Fruit fly (Drosophila melanogaster) whole organism, embryonic: ENCODE results near the gene ea.
A peak's percentile ranks its signal among the peaks of the same experiment; 100 is the strongest.

ENCODE experiments used
- ATbp ChIP-seq: fragments of 200-800 bp; sonication (Bioruptor generic); optimal IDR thresholded peaks from 2 replicates; lab custom pipeline; 2017; ENCODE audit warnings: missing biosample characterization, mild to moderate bottlenecking, missing genetic modification characterization, missing genetic modification reagents
- BEAF-32 ChIP-seq: fragments of 200-800 bp; sonication (Bioruptor generic); optimal IDR thresholded peaks from 3 replicates; lab custom pipeline; 2017; ENCODE audit warnings: missing biosample characterization, missing genetic modification characterization, mild to moderate bottlenecking, moderate library complexity, missing genetic modification reagents
- Bteb2 ChIP-seq: fragments of 200-800 bp; sonication (Bioruptor generic); optimal IDR thresholded peaks from 2 replicates; lab custom pipeline; 2016; ENCODE audit warnings: missing biosample characterization, missing genetic modification characterization
- CG11695 ChIP-seq: fragments of 200-800 bp; sonication (Bioruptor generic); IDR thresholded peaks from 3 replicates; pipeline ENCODE4 v1.3.6; 2022; ENCODE audit warnings: missing biosample characterization, missing genetic modification characterization
- CG14710 ChIP-seq: fragments of 200-800 bp; sonication (Bioruptor generic); optimal IDR thresholded peaks from 3 replicates; lab custom pipeline; 2019; ENCODE audit warnings: missing biosample characterization, mild to moderate bottlenecking, missing genetic modification characterization, moderate library complexity
- CG15269 ChIP-seq: fragments of 200-800 bp; sonication (Bioruptor generic); optimal IDR thresholded peaks from 2 replicates; lab custom pipeline; 2018; ENCODE audit warnings: missing biosample characterization, mild to moderate bottlenecking, missing genetic modification characterization, moderate library complexity
- CG15696 ChIP-seq: fragments of 200-800 bp; sonication (Bioruptor generic); optimal IDR thresholded peaks from 2 replicates; lab custom pipeline; 2019; ENCODE audit warnings: missing biosample characterization, mild to moderate bottlenecking, missing genetic modification characterization, moderate library complexity
- CG17361 ChIP-seq: fragments of 200-800 bp; sonication (Bioruptor generic); IDR thresholded peaks from 3 replicates; pipeline ENCODE4 v1.3.6; 2022; ENCODE audit warnings: missing biosample characterization, missing genetic modification characterization
- CG17612 ChIP-seq: fragments of 200-800 bp; sonication (Bioruptor generic); IDR thresholded peaks from 2 replicates; pipeline ENCODE4 v1.3.6; 2022; ENCODE audit warnings: missing biosample characterization, missing genetic modification characterization
- CG17912 ChIP-seq: fragments of 200-800 bp; sonication (Bioruptor generic); optimal IDR thresholded peaks from 2 replicates; lab custom pipeline; 2018; ENCODE audit warnings: missing biosample characterization, mild to moderate bottlenecking, missing genetic modification characterization
- CG2712 ChIP-seq: fragments of 200-800 bp; optimal IDR thresholded peaks from 3 replicates; lab custom pipeline; 2019; ENCODE audit warnings: missing biosample characterization, mild to moderate bottlenecking, missing genetic modification characterization, moderate library complexity
- CG33557 ChIP-seq: fragments of 200-800 bp; sonication (Bioruptor generic); optimal IDR thresholded peaks from 2 replicates; lab custom pipeline; 2019; ENCODE audit warnings: missing biosample characterization, mild to moderate bottlenecking, missing genetic modification characterization, moderate library complexity
- CG6254 ChIP-seq: fragments of 200-800 bp; sonication (Bioruptor generic); optimal IDR thresholded peaks from 3 replicates; lab custom pipeline; 2017; ENCODE audit warnings: mild to moderate bottlenecking, missing biosample characterization, missing genetic modification reagents, missing genetic modification characterization
- CG6854 ChIP-seq: fragments of 200-800 bp; sonication (Bioruptor generic); optimal IDR thresholded peaks from 3 replicates; lab custom pipeline; 2017; ENCODE audit warnings: missing biosample characterization, mild to moderate bottlenecking, missing genetic modification characterization
- CG7271 ChIP-seq: fragments of 200-800 bp; sonication (Bioruptor generic); optimal IDR thresholded peaks from 2 replicates; lab custom pipeline; 2018; ENCODE audit warnings: missing biosample characterization, mild to moderate bottlenecking, missing genetic modification characterization, moderate library complexity
- CG7839 ChIP-seq: fragments of 200-800 bp; sonication (Bioruptor generic); optimal IDR thresholded peaks from 3 replicates; lab custom pipeline; 2018; ENCODE audit warnings: missing biosample characterization, mild to moderate bottlenecking, missing genetic modification characterization, moderate library complexity
- CG7963 ChIP-seq: fragments of 200-800 bp; sonication (Bioruptor generic); IDR thresholded peaks from 3 replicates; pipeline ENCODE4 v1.3.6; 2022; ENCODE audit warnings: missing biosample characterization, missing genetic modification characterization; ENCODE audit not compliant: partially characterized antibody
- CG8478 ChIP-seq: fragments of >200 bp; optimal IDR thresholded peaks from 2 replicates; lab custom pipeline; 2018
- CG9932 ChIP-seq: fragments of 200-800 bp; sonication (Bioruptor generic); IDR thresholded peaks from 2 replicates; pipeline ENCODE4 v1.3.6; 2022; ENCODE audit warnings: missing biosample characterization, missing genetic modification characterization
- Dip2 ChIP-seq: fragments of 200-800 bp; sonication (Bioruptor generic); IDR thresholded peaks from 2 replicates; pipeline ENCODE4 v1.3.6; 2022; ENCODE audit warnings: missing biosample characterization, missing genetic modification characterization
- Drgx ChIP-seq: fragments of 200-800 bp; sonication (Bioruptor generic); IDR thresholded peaks from 2 replicates; pipeline ENCODE4 v1.3.6; 2022; ENCODE audit warnings: missing biosample characterization, missing genetic modification characterization
- Ets65A ChIP-seq: fragments of 200-800 bp; sonication (Bioruptor generic); peaks from one replicate; lab custom pipeline; 2016; ENCODE audit warnings: missing biosample characterization, missing genetic modification characterization
- Fer3 ChIP-seq: fragments of 200-800 bp; sonication (Bioruptor generic); optimal IDR thresholded peaks from 2 replicates; lab custom pipeline; 2018; ENCODE audit warnings: missing biosample characterization, mild to moderate bottlenecking, missing genetic modification characterization, moderate library complexity
- HLH3B ChIP-seq: fragments of 200-800 bp; sonication (Bioruptor generic); IDR thresholded peaks from 2 replicates; pipeline ENCODE4 v1.3.6; 2022; ENCODE audit warnings: missing biosample characterization, missing genetic modification characterization
- Hr3 ChIP-seq: fragments of 200-800 bp; sonication (Bioruptor generic); optimal IDR thresholded peaks from 3 replicates; lab custom pipeline; 2016; ENCODE audit warnings: missing biosample characterization, missing genetic modification characterization
- Hr78 ChIP-seq, 2 experiments: fragments of 200-800 bp in 1 of 2; fragments of >200 bp in 1 of 2; sonication (Bioruptor generic) in 1 of 2; optimal IDR thresholded peaks; 2 replicates each; lab custom pipeline; 2017 to 2019; ENCODE audit warnings: missing biosample characterization in 2 of 2, missing genetic modification characterization in 2 of 2, mild to moderate bottlenecking in 1 of 2, moderate library complexity in 1 of 2
- Med ChIP-seq: fragments of 200-800 bp; sonication (Bioruptor generic); peaks from one replicate; lab custom pipeline; 2016; ENCODE audit warnings: missing biosample characterization, missing genetic modification characterization, mild to moderate bottlenecking, inconsistent platforms, moderate library complexity
- NK7.1 ChIP-seq: fragments of 200-800 bp; sonication (Bioruptor generic); optimal IDR thresholded peaks from 3 replicates; lab custom pipeline; 2016; ENCODE audit warnings: missing biosample characterization, missing genetic modification characterization
- Vsx1 ChIP-seq: fragments of 200-800 bp; sonication (Bioruptor generic); optimal IDR thresholded peaks from 2 replicates; lab custom pipeline; 2017; ENCODE audit warnings: missing biosample characterization, mild to moderate bottlenecking, missing genetic modification characterization, missing genetic modification reagents
- Xrp1 ChIP-seq: fragments of 200-800 bp; sonication (Bioruptor generic); IDR thresholded peaks from 2 replicates; pipeline ENCODE4 v1.3.6; 2022; ENCODE audit warnings: missing biosample characterization, missing genetic modification characterization
- aop ChIP-seq: fragments of 200-800 bp; sonication (Bioruptor generic); IDR thresholded peaks from 2 replicates; pipeline ENCODE4 v1.3.6; 2022; ENCODE audit warnings: missing biosample characterization, missing genetic modification characterization
- az2 ChIP-seq: fragments of 200-800 bp; sonication (Bioruptor generic); optimal IDR thresholded peaks from 3 replicates; lab custom pipeline; 2016; ENCODE audit warnings: missing biosample characterization, missing genetic modification characterization
- chif ChIP-seq, 2 experiments: fragments of 200-800 bp; sonication (Bioruptor generic); optimal IDR thresholded peaks; 3 replicates each; lab custom pipeline; 2016; ENCODE audit warnings: missing biosample characterization in 2 of 2, missing genetic modification characterization in 2 of 2
- croc ChIP-seq: fragments of 200-800 bp; sonication (Bioruptor generic); conservative IDR thresholded peaks from 3 replicates; pipeline ENCODE4 v1.3.6; 2022; ENCODE audit warnings: missing biosample characterization, missing genetic modification characterization
- dati ChIP-seq: fragments of 200-800 bp; sonication (Bioruptor generic); IDR thresholded peaks from 2 replicates; pipeline ENCODE4 v1.3.6; 2022; ENCODE audit warnings: missing biosample characterization, missing genetic modification characterization
- dimm ChIP-seq: fragments of 200-800 bp; sonication (Bioruptor generic); IDR thresholded peaks from 2 replicates; pipeline ENCODE4 v1.3.6; 2022; ENCODE audit warnings: missing biosample characterization, missing genetic modification characterization
- hbn ChIP-seq: fragments of 200-800 bp; sonication (Bioruptor generic); IDR thresholded peaks from 2 replicates; pipeline ENCODE4 v1.3.6; 2022; ENCODE audit warnings: missing biosample characterization, missing genetic modification characterization; ENCODE audit not compliant: partially characterized antibody
- kni ChIP-seq: fragments of 200-800 bp; sonication (Bioruptor generic); optimal IDR thresholded peaks from 3 replicates; lab custom pipeline; 2017; ENCODE audit warnings: mild to moderate bottlenecking, missing biosample characterization, missing genetic modification reagents, missing genetic modification characterization
- mam ChIP-seq: fragments of 200-800 bp; sonication (Bioruptor generic); optimal IDR thresholded peaks from 3 replicates; lab custom pipeline; 2016; ENCODE audit warnings: missing biosample characterization, missing genetic modification characterization
- odd ChIP-seq: fragments of 200-800 bp; sonication (Bioruptor generic); optimal IDR thresholded peaks from 2 replicates; lab custom pipeline; 2017; ENCODE audit warnings: missing biosample characterization, mild to moderate bottlenecking, missing genetic modification characterization
- salm ChIP-seq: fragments of 200-800 bp; sonication (Bioruptor generic); optimal IDR thresholded peaks from 2 replicates; lab custom pipeline; 2018; ENCODE audit warnings: missing biosample characterization, mild to moderate bottlenecking, missing genetic modification characterization
- sc ChIP-seq, 3 experiments: fragments of >200 bp in 2 of 3; fragments of 200-800 bp in 1 of 3; sonication (Bioruptor generic) in 1 of 3; optimal IDR thresholded peaks; 2 replicates in 2 of 3; 3 replicates in 1 of 3; lab custom pipeline; 2017; ENCODE audit warnings: mild to moderate bottlenecking in 1 of 3, missing biosample characterization in 1 of 3, missing genetic modification characterization in 1 of 3, missing genetic modification reagents in 1 of 3
- sim ChIP-seq: fragments of 200-800 bp; sonication (Bioruptor generic); IDR thresholded peaks from 2 replicates; pipeline ENCODE4 v1.3.6; 2022; ENCODE audit warnings: missing biosample characterization, missing genetic modification characterization
- ssp ChIP-seq: fragments of 200-800 bp; sonication (Bioruptor generic); IDR thresholded peaks from 2 replicates; pipeline ENCODE4 v1.3.6; 2022; ENCODE audit warnings: missing biosample characterization, missing genetic modification characterization
- trh ChIP-seq: fragments of 200-800 bp; sonication (Bioruptor generic); optimal IDR thresholded peaks from 2 replicates; lab custom pipeline; 2016; ENCODE audit warnings: missing biosample characterization, missing genetic modification characterization
- unpg ChIP-seq: fragments of 200-800 bp; sonication (Bioruptor generic); optimal IDR thresholded peaks from 3 replicates; lab custom pipeline; 2018; ENCODE audit warnings: missing biosample characterization, mild to moderate bottlenecking, missing genetic modification characterization, moderate library complexity
- zen ChIP-seq: fragments of 200-800 bp; sonication (Bioruptor generic); optimal IDR thresholded peaks from 3 replicates; lab custom pipeline; 2018; ENCODE audit warnings: missing biosample characterization, mild to moderate bottlenecking, missing genetic modification characterization, moderate library complexity
- zfh1 ChIP-seq: fragments of 200-800 bp; sonication (Bioruptor generic); IDR thresholded peaks from 3 replicates; pipeline ENCODE4 v1.3.6; 2022; ENCODE audit warnings: missing biosample characterization, missing genetic modification characterization

Gene ea

DNA sequence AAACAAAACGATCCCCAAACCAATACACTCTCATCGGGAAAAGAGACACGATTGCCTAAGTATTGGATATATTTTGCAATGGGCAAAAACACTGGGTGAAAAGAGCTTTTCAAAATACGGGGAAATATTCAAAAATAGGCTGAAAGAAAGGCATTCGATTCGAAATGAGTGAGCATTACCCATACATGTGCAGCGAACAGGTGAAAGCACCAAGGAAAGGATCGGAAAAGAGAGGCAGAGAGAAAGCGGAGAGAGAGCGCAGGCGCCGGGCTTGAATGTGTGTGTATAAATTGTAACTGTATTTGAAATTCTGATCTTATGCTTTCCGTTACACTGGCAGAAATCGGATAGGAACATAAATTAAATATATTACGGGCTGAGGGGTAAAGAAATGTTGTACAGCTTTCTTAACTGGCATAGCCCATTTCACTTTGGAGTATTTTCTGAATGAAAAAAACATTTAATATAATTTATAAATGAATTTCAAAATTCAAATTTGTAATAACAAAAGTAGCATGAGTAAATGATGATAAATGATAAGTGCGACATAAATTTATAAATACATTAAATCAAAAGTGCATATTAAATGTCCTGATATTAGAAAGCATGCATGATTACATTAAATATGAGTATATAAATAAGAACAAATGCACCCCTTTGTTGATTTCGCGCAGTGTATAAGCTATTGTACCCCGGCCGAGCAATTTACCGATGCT is 47.8 kb upstream of the ea start (continued):
- TF ChIP-seq dimm (GFP tag; lab: Robert Waterston, UW) (no peak), HLH3B (GFP tag; lab: Robert Waterston, UW) (peak; percentile 38), CG7839 (tag; lab: Kevin White, UChicago) (peak; percentile 82), CG15696 (tag; lab: Kevin White, UChicago) (peak; percentile 54), CG7963 (no peak), BEAF-32 (GFP tag; lab: Kevin White, UChicago) (no peak), chif (GFP tag; optimal IDR thresholded peaks at IDR 0.05; lab: Kevin White, UChicago) (peak in 1 of 2 experiments; percentile 47), CG7271 (tag; lab: Kevin White, UChicago) (peak; percentile 16), CG15269 (tag; lab: Kevin White, UChicago) (peak; percentile 69), CG6254 (peak; percentile 62), croc (GFP tag; lab: Robert Waterston, UW) (peak; percentile 46; the same call in 2 of the 3 replicates), zfh1 (GFP tag; lab: Robert Waterston, UW) (0 out of 3 replicates have a peak, but pooled peaks have one; percentile 46), Xrp1 (peak; percentile 55; the same call in 1 of the 2 replicates), CG33557 (GFP tag; lab: Kevin White, UChicago) (peak; percentile 74), CG17612 (GFP tag; lab: Robert Waterston, UW) (no peak), Fer3 (tag; lab: Kevin White, UChicago) (peak; percentile 2), CG6854 (GFP tag; lab: Kevin White, UChicago) (peak; percentile 25), CG11695 (GFP tag; lab: Robert Waterston, UW) (0 out of 3 replicates have a peak, but pooled peaks have one; percentile 28), kni (GFP tag; lab: Kevin White, UChicago) (peak; percentile 13), CG9932 (no peak), Drgx (peak; percentile 38; the same call in 1 of the 2 replicates), Ets65A (peak; percentile 73), unpg (GFP tag; lab: Kevin White, UChicago) (peak; percentile 67), Hr3 (GFP tag; lab: Kevin White, UChicago) (peak; percentile 83), sim (GFP tag; lab: Robert Waterston, UW) (peak; percentile 36; the same call in 1 of the 2 replicates), hbn (no peak), CG17361 (GFP tag; lab: Robert Waterston, UW) (peak; percentile 95), Vsx1 (GFP tag; lab: Kevin White, UChicago) (peak; percentile 62), zen (tag; lab: Kevin White, UChicago) (peak; percentile 67), dati (GFP tag; lab: Robert Waterston, UW) (no peak), Med (peak; percentile 51), ATbp (peak; percentile 54), Bteb2 (GFP tag; lab: Kevin White, UChicago) (peak; percentile 29), az2 (peak; percentile 79), ssp (GFP tag; lab: Robert Waterston, UW) (peak; percentile 39; the same call in 1 of the 2 replicates), mam (GFP tag; lab: Kevin White, UChicago) (peak; percentile 2), CG14710 (peak; percentile 83), trh (peak; percentile 41), sc (optimal IDR thresholded peaks at IDR 0.05; lab: Kevin White, UChicago) (no peak), sc (GFP tag; optimal IDR thresholded peaks at IDR 0.05; lab: Kevin White, UChicago) (peak; percentile 78), odd (GFP tag; lab: Kevin White, UChicago) (peak; percentile 46), CG2712 (tag; lab: Kevin White, UChicago) (peak; percentile 86), CG17912 (GFP tag; lab: Kevin White, UChicago) (no peak), NK7.1 (GFP tag; lab: Kevin White, UChicago) (no peak), CG8478 (lab: Kevin White, UChicago) (no peak), Hr78 (GFP tag; optimal IDR thresholded peaks at IDR 0.05; lab: Kevin White, UChicago) (peak in 1 of 2 experiments; percentile 64), salm (peak; percentile 31), aop (GFP tag; lab: Robert Waterston, UW) (no peak), Dip2 (GFP tag; lab: Robert Waterston, UW) (no peak)
